Worm (Caenorhabditis elegans): Measurements from ENCODE around the gene znf-474.

Gene znf-474

ce11 chrX:12114024-12114423 is 35.7 kb upstream of the znf-474 start, which contains the start of gene lgc-15:
lgc-15 (plus strand) TSS chrX:12114324.
- TF ChIP-seq ztf-18 (tag; optimal IDR thresholded peaks at IDR 0.05) (no peak), Y56A3A.18 (GFP tag; IDR thresholded peaks at IDR 0.05) (no peak), nfya-2 (GFP tag; IDR thresholded peaks at IDR 0.05) (no peak)

- no peak for TF ChIP-seq mel-28 (tag; optimal IDR thresholded peaks at IDR 0.05; ENCODE audit: borderline replicate concordance)
- no peak for TF ChIP-seq xnd-1 (tag; optimal IDR thresholded peaks at IDR 0.05)
- TF ChIP-seq dpff-1 (tag; optimal IDR thresholded peaks at IDR 0.05): no peak
- no peak for TF ChIP-seq repo-1 (tag; optimal IDR thresholded peaks at IDR 0.05)
- TF ChIP-seq egl-44 (GFP tag; IDR thresholded peaks at IDR 0.05): no peak
- no peak for TF ChIP-seq ets-4 (GFP tag; optimal IDR thresholded peaks at IDR 0.05)
- no peak for TF ChIP-seq nfyb-1 (GFP tag; IDR thresholded peaks at IDR 0.05)
- TF ChIP-seq madf-8 (GFP tag; conservative IDR thresholded peaks at IDR 0.05): no peak
- TF ChIP-seq snpc-1.1 (tag; optimal IDR thresholded peaks at IDR 0.05; ENCODE audit: insufficient read depth): no peak
- TF ChIP-seq egrh-3 (GFP tag; IDR thresholded peaks at IDR 0.05): no peak
- TF ChIP-seq atf-7 (tag; optimal IDR thresholded peaks at IDR 0.05): no peak
- no peak for TF ChIP-seq lag-1 (GFP tag; IDR thresholded peaks at IDR 0.05)
- TF ChIP-seq chd-7 (tag; optimal IDR thresholded peaks at IDR 0.05): no peak
- no peak for TF ChIP-seq efl-1 (GFP tag; optimal IDR thresholded peaks at IDR 0.05)
These were observed 31.4 kb upstream of the znf-474 start, which contains the start of gene lgc-16 for ce11 chrX:12118340-12118739. lgc-16 (plus strand) TSS chrX:12118640.

- no peak for TF ChIP-seq sea-2 (GFP tag; IDR thresholded peaks at IDR 0.05)
- TF ChIP-seq F52B5.7 (tag; optimal IDR thresholded peaks at IDR 0.05): no peak
- TF ChIP-seq rcor-1 (GFP tag; IDR thresholded peaks at IDR 0.05): no peak
- TF ChIP-seq rpc-1 (optimal IDR thresholded peaks at IDR 0.05): no peak
- no peak for TF ChIP-seq rpc-1 (tag; optimal IDR thresholded peaks at IDR 0.05)
- no peak for TF ChIP-seq nfya-1 (tag; optimal IDR thresholded peaks at IDR 0.05; ENCODE audit: borderline replicate concordance, insufficient read depth)
- no peak for TF ChIP-seq ceh-91 (GFP tag; IDR thresholded peaks at IDR 0.05)
- TF ChIP-seq hrde-1 (tag; optimal IDR thresholded peaks at IDR 0.05; ENCODE audit: borderline replicate concordance): no peak
- no peak for TF ChIP-seq ccch-3 (GFP tag; optimal IDR thresholded peaks at IDR 0.05)
- no peak for TF ChIP-seq F37B4.10 (GFP tag; IDR thresholded peaks at IDR 0.05)
- TF ChIP-seq madf-3 (GFP tag; IDR thresholded peaks at IDR 0.05): no peak
- TF ChIP-seq nhr-27 (tag; optimal IDR thresholded peaks at IDR 0.05): no peak
- TF ChIP-seq atf-7 (tag; optimal IDR thresholded peaks at IDR 0.05): no peak
These were observed 28.4 kb upstream of the znf-474 start, which contains the start of gene lgc-17 for ce11 chrX:12121285-12121684. lgc-17 (plus strand) TSS chrX:12121585.

ce11 chrX:12123152-12123551 is 26.6 kb upstream of the znf-474 start, which contains the start of gene T01H10.11:
T01H10.11 (plus strand) TSS chrX:12123452.
- TF ChIP-seq mes-4 (tag; optimal IDR thresholded peaks at IDR 0.05) (no peak), F33H1.4 (GFP tag; IDR thresholded peaks at IDR 0.05) (no peak), atf-7 (tag; optimal IDR thresholded peaks at IDR 0.05) (no peak), nhr-179 (tag; optimal IDR thresholded peaks at IDR 0.05) (no peak), Y79H2A.3 (GFP tag; conservative IDR thresholded peaks at IDR 0.05) (no peak), ztf-26 (tag; optimal IDR thresholded peaks at IDR 0.05) (no peak), ets-4 (GFP tag; optimal IDR thresholded peaks at IDR 0.05) (no peak), hlh-26 (GFP tag; conservative IDR thresholded peaks at IDR 0.05) (no peak), snpc-1.3 (tag; optimal IDR thresholded peaks at IDR 0.05; ENCODE audit: insufficient read depth) (no peak), F39B2.1 (GFP tag; IDR thresholded peaks at IDR 0.05) (no peak)

Data from whole organism, young adult.